Fruit fly (Drosophila melanogaster): ENCODE data around the gene RnrL.

dm6 chr2L:10276436-10276835, 51.3 kb downstream of the RnrL start:
- TF ChIP-seq jim (GFP tag; optimal IDR thresholded peaks at IDR 0.05) = no peak
- no peak for TF ChIP-seq usp (GFP tag; optimal IDR thresholded peaks at IDR 0.05)
- TF ChIP-seq sage (GFP tag; optimal IDR thresholded peaks at IDR 0.05) = no peak
- no peak for TF ChIP-seq h (GFP tag; optimal IDR thresholded peaks at IDR 0.05)
- no peak for TF ChIP-seq Jra (GFP tag; optimal IDR thresholded peaks at IDR 0.05)
